Fruit fly (Drosophila melanogaster) whole organism, embryonic: ENCODE data around the gene BtbVII.

Source experiments
- Atf-2 ChIP-seq: fragments of 200-800 bp; sonication (Bioruptor generic); optimal IDR thresholded peaks from 2 replicates; lab custom pipeline; 2016; ENCODE audit warnings: missing biosample characterization, missing genetic modification characterization
- B-H2 ChIP-seq: fragments of 200-800 bp; sonication (Bioruptor generic); optimal IDR thresholded peaks from 2 replicates; lab custom pipeline; 2018; ENCODE audit warnings: missing biosample characterization, mild to moderate bottlenecking, missing genetic modification characterization
- CG10431 ChIP-seq: fragments of 200-800 bp; sonication (Bioruptor generic); optimal IDR thresholded peaks from 3 replicates; lab custom pipeline; 2018; ENCODE audit warnings: missing biosample characterization, mild to moderate bottlenecking, missing genetic modification characterization
- CG10565 ChIP-seq: fragments of 200-800 bp; sonication (Bioruptor generic); optimal IDR thresholded peaks from 3 replicates; lab custom pipeline; 2016; ENCODE audit warnings: missing biosample characterization, mild to moderate bottlenecking, missing genetic modification characterization
- CG10959 ChIP-seq: fragments of 200-800 bp; sonication (Bioruptor generic); IDR thresholded peaks from 2 replicates; pipeline ENCODE4 v1.3.6; 2022; ENCODE audit warnings: missing biosample characterization, missing genetic modification characterization
- CG11085 ChIP-seq: fragments of 200-800 bp; sonication (Bioruptor generic); IDR thresholded peaks from 2 replicates; pipeline ENCODE4 v1.3.6; 2022; ENCODE audit warnings: missing biosample characterization, missing genetic modification characterization
- CG12942 ChIP-seq: fragments of 200-800 bp; sonication (Bioruptor generic); optimal IDR thresholded peaks from 3 replicates; lab custom pipeline; 2016; ENCODE audit warnings: missing biosample characterization, missing genetic modification characterization
- CG13624 ChIP-seq: fragments of 200-800 bp; sonication (Bioruptor generic); optimal IDR thresholded peaks from 2 replicates; lab custom pipeline; 2016; ENCODE audit warnings: missing biosample characterization, missing genetic modification characterization
- CG13775 ChIP-seq: fragments of 200-800 bp; sonication (Bioruptor generic); optimal IDR thresholded peaks from 3 replicates; lab custom pipeline; 2017; ENCODE audit warnings: missing biosample characterization, mild to moderate bottlenecking, missing genetic modification characterization
- CG17829 ChIP-seq: fragments of 200-800 bp; optimal IDR thresholded peaks from 2 replicates; lab custom pipeline; 2019; ENCODE audit warnings: missing biosample characterization, mild to moderate bottlenecking, missing genetic modification characterization, moderate library complexity
- CG17912 ChIP-seq: fragments of 200-800 bp; sonication (Bioruptor generic); optimal IDR thresholded peaks from 2 replicates; lab custom pipeline; 2018; ENCODE audit warnings: missing biosample characterization, mild to moderate bottlenecking, missing genetic modification characterization
- CG2889 ChIP-seq: fragments of 200-800 bp; sonication (Bioruptor generic); IDR thresholded peaks from 3 replicates; pipeline ENCODE4 v1.3.6; 2022; ENCODE audit warnings: missing biosample characterization, missing genetic modification characterization
- CG34224 ChIP-seq: fragments of 200-800 bp; sonication (Bioruptor generic); IDR thresholded peaks from 3 replicates; pipeline ENCODE4 v1.3.6; 2022; ENCODE audit warnings: missing biosample characterization, missing genetic modification characterization; ENCODE audit not compliant: partially characterized antibody
- CG4360 ChIP-seq: fragments of 200-800 bp; sonication (Bioruptor generic); IDR thresholded peaks from 2 replicates; pipeline ENCODE4 v1.3.6; 2022; ENCODE audit warnings: missing biosample characterization, missing genetic modification characterization
- CG5180 ChIP-seq: fragments of 200-800 bp; sonication (Bioruptor generic); optimal IDR thresholded peaks from 3 replicates; lab custom pipeline; 2017; ENCODE audit warnings: missing biosample characterization, missing genetic modification characterization, mild to moderate bottlenecking, moderate library complexity, missing genetic modification reagents
- CG7271 ChIP-seq: fragments of 200-800 bp; sonication (Bioruptor generic); optimal IDR thresholded peaks from 2 replicates; lab custom pipeline; 2018; ENCODE audit warnings: missing biosample characterization, mild to moderate bottlenecking, missing genetic modification characterization, moderate library complexity
- CG7987 ChIP-seq: fragments of 200-800 bp; sonication (Bioruptor generic); optimal IDR thresholded peaks from 2 replicates; lab custom pipeline; 2018; ENCODE audit warnings: missing biosample characterization, mild to moderate bottlenecking, missing genetic modification characterization, moderate library complexity
- CG8290 ChIP-seq, 3 experiments: fragments of 200-800 bp; sonication (Bioruptor generic); optimal IDR thresholded peaks; 2 replicates each; lab custom pipeline; 2016 to 2019; ENCODE audit warnings: missing biosample characterization in 3 of 3, missing genetic modification characterization in 3 of 3, mild to moderate bottlenecking in 2 of 3, moderate library complexity in 1 of 3
- CG9609 ChIP-seq: fragments of 200-800 bp; sonication (Bioruptor generic); optimal IDR thresholded peaks from 3 replicates; lab custom pipeline; 2016; ENCODE audit warnings: missing biosample characterization, missing genetic modification characterization
- CTCF ChIP-seq: fragments of 200-800 bp; sonication (Bioruptor generic); optimal IDR thresholded peaks from 2 replicates; lab custom pipeline; 2017; ENCODE audit warnings: missing biosample characterization, mild to moderate bottlenecking, missing genetic modification characterization, moderate library complexity
- Camta ChIP-seq: fragments of 200-800 bp; sonication (Bioruptor generic); optimal IDR thresholded peaks from 2 replicates; lab custom pipeline; 2016; ENCODE audit warnings: missing biosample characterization, missing genetic modification characterization
- Dad ChIP-seq: fragments of 200-800 bp; sonication (Bioruptor generic); optimal IDR thresholded peaks from 3 replicates; lab custom pipeline; 2016; ENCODE audit warnings: missing biosample characterization, missing genetic modification characterization
- Doc2 ChIP-seq: fragments of 200-800 bp; sonication (Bioruptor generic); IDR thresholded peaks from 2 replicates; pipeline ENCODE4 v1.3.6; 2022; ENCODE audit warnings: missing biosample characterization, missing genetic modification characterization
- Dp ChIP-seq: fragments of 200-800 bp; sonication (Bioruptor generic); optimal IDR thresholded peaks from 2 replicates; lab custom pipeline; 2018; ENCODE audit warnings: missing biosample characterization, mild to moderate bottlenecking, missing genetic modification characterization, moderate library complexity
- Fer3 ChIP-seq: fragments of 200-800 bp; sonication (Bioruptor generic); optimal IDR thresholded peaks from 2 replicates; lab custom pipeline; 2018; ENCODE audit warnings: missing biosample characterization, mild to moderate bottlenecking, missing genetic modification characterization, moderate library complexity
- GATAe ChIP-seq: fragments of 200-800 bp; sonication (Bioruptor generic); conservative IDR thresholded peaks from 2 replicates; pipeline ENCODE4 v1.3.6; 2022; ENCODE audit warnings: missing biosample characterization, missing genetic modification characterization
- Hr3 ChIP-seq: fragments of 200-800 bp; sonication (Bioruptor generic); optimal IDR thresholded peaks from 3 replicates; lab custom pipeline; 2016; ENCODE audit warnings: missing biosample characterization, missing genetic modification characterization
- Hr78 ChIP-seq, 2 experiments: fragments of 200-800 bp in 1 of 2; fragments of >200 bp in 1 of 2; sonication (Bioruptor generic) in 1 of 2; optimal IDR thresholded peaks; 2 replicates each; lab custom pipeline; 2017 to 2019; ENCODE audit warnings: missing biosample characterization in 2 of 2, missing genetic modification characterization in 2 of 2, mild to moderate bottlenecking in 1 of 2, moderate library complexity in 1 of 2
- Kr ChIP-seq: fragments of 200-800 bp; sonication (Bioruptor generic); optimal IDR thresholded peaks from 2 replicates; lab custom pipeline; 2017; ENCODE audit warnings: missing biosample characterization, mild to moderate bottlenecking, missing genetic modification characterization
- Max ChIP-seq: fragments of 200-800 bp; sonication (Bioruptor generic); optimal IDR thresholded peaks from 2 replicates; lab custom pipeline; 2016; ENCODE audit warnings: missing biosample characterization, mild to moderate bottlenecking, missing genetic modification characterization
- Mes4 ChIP-seq: fragments of 200-800 bp; sonication (Bioruptor generic); optimal IDR thresholded peaks from 2 replicates; lab custom pipeline; 2016; ENCODE audit warnings: missing biosample characterization, missing genetic modification characterization
- Mrtf ChIP-seq: fragments of 200-800 bp; sonication (Bioruptor generic); IDR thresholded peaks from 3 replicates; pipeline ENCODE4 v1.3.6; 2022; ENCODE audit warnings: missing biosample characterization, missing genetic modification characterization
- Nf-YC ChIP-seq: fragments of 200-800 bp; optimal IDR thresholded peaks from 3 replicates; lab custom pipeline; 2019; ENCODE audit warnings: missing biosample characterization, mild to moderate bottlenecking, missing genetic modification characterization, moderate library complexity
- Oli ChIP-seq: fragments of 200-800 bp; sonication (Bioruptor generic); optimal IDR thresholded peaks from 2 replicates; lab custom pipeline; 2018; ENCODE audit warnings: missing biosample characterization, mild to moderate bottlenecking, missing genetic modification characterization, moderate library complexity
- Usf ChIP-seq: fragments of 200-800 bp; sonication (Bioruptor generic); optimal IDR thresholded peaks from 2 replicates; lab custom pipeline; 2017; ENCODE audit warnings: missing genotype, missing biosample characterization, missing genetic modification characterization
- ase ChIP-seq: fragments of 200-800 bp; sonication (Bioruptor generic); IDR thresholded peaks from 3 replicates; pipeline ENCODE4 v1.3.6; 2022; ENCODE audit warnings: missing biosample characterization, missing genetic modification characterization
- bowl ChIP-seq: fragments of 200-800 bp; sonication (Bioruptor generic); IDR thresholded peaks from 2 replicates; pipeline ENCODE4 v1.3.6; 2022; ENCODE audit warnings: missing biosample characterization, missing genetic modification characterization
- bsh ChIP-seq, 2 experiments: fragments of 200-800 bp; sonication (Bioruptor generic); optimal IDR thresholded peaks; 2 replicates each; lab custom pipeline; 2017 to 2018; ENCODE audit warnings: mild to moderate bottlenecking in 2 of 2, missing biosample characterization in 2 of 2, missing genetic modification characterization in 2 of 2, moderate library complexity in 1 of 2
- gcm2 ChIP-seq: fragments of 200-800 bp; sonication (Bioruptor generic); optimal IDR thresholded peaks from 2 replicates; lab custom pipeline; 2016; ENCODE audit warnings: missing biosample characterization, missing genetic modification characterization
- grau ChIP-seq: fragments of 200-800 bp; optimal IDR thresholded peaks from 3 replicates; lab custom pipeline; 2019; ENCODE audit warnings: missing biosample characterization, mild to moderate bottlenecking, missing genetic modification characterization, moderate library complexity
- jing ChIP-seq: fragments of 200-800 bp; sonication (Bioruptor generic); optimal IDR thresholded peaks from 2 replicates; lab custom pipeline; 2018; ENCODE audit warnings: missing biosample characterization, mild to moderate bottlenecking, missing genetic modification characterization
- maf-S ChIP-seq: fragments of 200-800 bp; sonication (Bioruptor generic); optimal IDR thresholded peaks from 2 replicates; lab custom pipeline; 2016; ENCODE audit warnings: missing biosample characterization, missing genetic modification characterization
- rib ChIP-seq: fragments of 200-800 bp; sonication (Bioruptor generic); IDR thresholded peaks from 2 replicates; pipeline ENCODE4 v1.3.6; 2022; ENCODE audit warnings: missing biosample characterization, missing genetic modification characterization
- ro ChIP-seq: fragments of 200-800 bp; sonication (Bioruptor generic); IDR thresholded peaks from 2 replicates; pipeline ENCODE4 v1.3.6; 2022; ENCODE audit warnings: missing biosample characterization, missing genetic modification characterization
- row ChIP-seq: fragments of 200-800 bp; sonication (Bioruptor generic); IDR thresholded peaks from 3 replicates; pipeline ENCODE4 v1.3.6; 2022; ENCODE audit warnings: missing biosample characterization, missing genetic modification characterization
- run ChIP-seq: fragments of 200-800 bp; sonication (Bioruptor generic); optimal IDR thresholded peaks from 3 replicates; lab custom pipeline; 2018; ENCODE audit warnings: missing biosample characterization, mild to moderate bottlenecking, missing genetic modification characterization
- tio ChIP-seq: fragments of 200-800 bp; sonication (Bioruptor generic); optimal IDR thresholded peaks from 2 replicates; lab custom pipeline; 2017; ENCODE audit warnings: missing biosample characterization, missing genetic modification characterization, inconsistent platforms
- unc-4 ChIP-seq: fragments of 200-800 bp; sonication (Bioruptor generic); IDR thresholded peaks from 2 replicates; pipeline ENCODE4 v1.3.6; 2022; ENCODE audit warnings: missing biosample characterization, missing genetic modification characterization; ENCODE audit not compliant: partially characterized antibody

Gene BtbVII

DNA sequence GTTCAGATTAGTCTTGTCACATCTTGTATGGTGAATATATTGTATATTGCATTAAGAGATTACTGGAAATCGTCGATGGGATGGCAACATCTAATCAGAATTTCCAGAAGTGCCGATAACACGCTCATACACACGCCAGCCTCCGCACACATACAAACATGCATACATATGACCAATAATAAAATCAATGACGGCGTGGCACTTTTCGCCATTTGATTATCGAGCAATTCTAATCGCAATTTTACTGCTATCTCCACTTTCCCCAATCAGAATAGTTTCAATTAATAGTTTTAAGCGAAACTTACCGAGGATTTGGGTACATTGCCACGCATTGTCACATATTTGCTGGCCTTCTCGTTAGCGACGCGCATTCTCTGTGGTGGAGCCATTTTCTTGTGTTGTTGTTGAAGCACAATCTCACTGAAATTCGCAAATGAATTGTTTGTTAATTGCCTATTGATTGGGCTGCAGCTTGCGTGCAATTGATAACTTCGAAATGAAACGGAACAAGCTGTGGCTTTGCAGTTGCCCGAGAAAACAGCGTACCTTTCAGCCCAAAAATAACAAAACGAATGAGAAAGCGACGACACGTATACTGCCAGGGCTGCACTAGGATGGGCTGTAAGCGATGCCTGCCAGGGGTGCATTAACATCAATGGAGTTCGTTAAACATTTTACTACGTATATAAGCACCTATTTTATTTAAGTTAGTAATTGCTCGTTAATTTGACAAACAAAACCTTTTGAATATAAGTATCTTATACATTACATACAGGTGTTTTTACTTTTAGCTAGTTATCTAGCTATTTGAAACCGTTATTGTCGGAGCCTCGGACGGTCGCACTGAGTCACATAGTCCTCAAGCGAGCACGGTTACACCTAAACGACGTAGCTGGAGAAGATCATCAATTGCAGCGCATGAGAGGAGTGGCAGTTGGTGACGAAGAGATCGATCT is 50.3 kb downstream of the BtbVII start, which contains the start of the genes CG32276 and gry (continued):
- TF ChIP-seq Kr (GFP tag; lab: Kevin White, UChicago) (no peak), Fer3 (tag; lab: Kevin White, UChicago) (peak; percentile 72), Dp (GFP tag; lab: Kevin White, UChicago) (peak; percentile 22), bowl (GFP tag; lab: Robert Waterston, UW) (no peak), CG13624 (GFP tag; lab: Kevin White, UChicago) (peak; percentile 80), CG17912 (peak; percentile 7), Usf (peak; percentile 11), row (peak; percentile 93), unc-4 (no peak), CG7987 (GFP tag; lab: Kevin White, UChicago) (peak; percentile 74), CG8290 (GFP tag; optimal IDR thresholded peaks at IDR 0.05; lab: Kevin White, UChicago) (no peak), CG8290 (tag; optimal IDR thresholded peaks at IDR 0.05; lab: Kevin White, UChicago) (peak in 1 of 2 experiments; percentile 15), ase (GFP tag; lab: Robert Waterston, UW) (peak; percentile 58; the same call in 1 of the 3 replicates), bsh (GFP tag; optimal IDR thresholded peaks at IDR 0.05; lab: Kevin White, UChicago) (peak in 1 of 2 experiments; percentile 66), B-H2 (GFP tag; lab: Kevin White, UChicago) (peak; percentile 83), CG2889 (GFP tag; lab: Robert Waterston, UW) (0 out of 3 replicates have a peak, but pooled peaks have one; percentile 46), Oli (tag; lab: Kevin White, UChicago) (peak; percentile 54), Mes4 (peak; percentile 80), GATAe (no peak), CG5180 (GFP tag; lab: Kevin White, UChicago) (no peak), CG34224 (GFP tag; lab: Robert Waterston, UW) (no peak; the same call in 2 of the 3 replicates), CG17829 (tag; lab: Kevin White, UChicago) (peak; percentile 87), gcm2 (GFP tag; lab: Kevin White, UChicago) (peak; percentile 39), CG13775 (GFP tag; lab: Kevin White, UChicago) (peak; percentile 80), CG9609 (GFP tag; lab: Kevin White, UChicago) (peak; percentile 82), maf-S (GFP tag; lab: Kevin White, UChicago) (peak; percentile 82), CG4360 (peak; percentile 55; the same call in 1 of the 2 replicates), Camta (GFP tag; lab: Kevin White, UChicago) (peak; percentile 42), jing (no peak), CG12942 (GFP tag; lab: Kevin White, UChicago) (peak; percentile 71), CTCF (GFP tag; lab: Kevin White, UChicago) (no peak), CG10431 (GFP tag; lab: Kevin White, UChicago) (no peak), Mrtf (GFP tag; lab: Robert Waterston, UW) (no peak), rib (GFP tag; lab: Robert Waterston, UW) (no peak), Dad (GFP tag; lab: Kevin White, UChicago) (peak; percentile 68), ro (0 out of 2 replicates have a peak, but pooled peaks have one; percentile 16), Nf-YC (tag; lab: Kevin White, UChicago) (no peak), CG10565 (peak; percentile 26), tio (GFP tag; lab: Kevin White, UChicago) (no peak), Doc2 (no peak), Hr78 (GFP tag; optimal IDR thresholded peaks at IDR 0.05; lab: Kevin White, UChicago) (no peak), CG11085 (GFP tag; lab: Robert Waterston, UW) (0 out of 2 replicates have a peak, but pooled peaks have one; percentile 27), CG7271 (tag; lab: Kevin White, UChicago) (peak; percentile 8), Max (GFP tag; lab: Kevin White, UChicago) (peak; percentile 88), CG10959 (peak; percentile 43; the same call in 1 of the 2 replicates), run (tag; lab: Kevin White, UChicago) (no peak), Hr3 (GFP tag; lab: Kevin White, UChicago) (peak; percentile 70), Atf-2 (peak; percentile 81), grau (tag; lab: Kevin White, UChicago) (no peak)
